Worm (Caenorhabditis elegans) whole organism, early embryonic: Measurements from ENCODE around the gene C14C10.1.

ENCODE experiments used
- B0310.2 ChIP-seq: sonication (generic microtip); optimal IDR thresholded peaks from 2 replicates; lab custom pipeline; 2016; ENCODE audit warnings: mild to moderate bottlenecking, missing genetic modification characterization, missing compliant biosample characterization
- F13C5.2 ChIP-seq: sonication (generic microtip); optimal IDR thresholded peaks from 2 replicates; lab custom pipeline; 2017; ENCODE audit warnings: mild to moderate bottlenecking, missing genetic modification characterization, inconsistent platforms, missing compliant biosample characterization
- aly-1 ChIP-seq: sonication (generic microtip); optimal IDR thresholded peaks from 2 replicates; lab custom pipeline; 2016; ENCODE audit warnings: missing genetic modification characterization, missing compliant biosample characterization
- ama-1 ChIP-seq: fragments of 150-350 bp; optimal IDR thresholded peaks from 2 replicates; lab custom pipeline; 2014
- flt-1 ChIP-seq: fragments of 200-800 bp; sonication (Bioruptor generic); IDR thresholded peaks from 2 replicates; pipeline ENCODE4 v1.3.6; 2022; ENCODE audit warnings: missing genetic modification characterization, missing compliant biosample characterization
- hmg-4 ChIP-seq: fragments of 200-800 bp; sonication (Bioruptor generic); optimal IDR thresholded peaks from 2 replicates; lab custom pipeline; 2018; ENCODE audit warnings: mild to moderate bottlenecking, missing genetic modification characterization, missing compliant biosample characterization
- sea-1 ChIP-seq: fragments of 200-800 bp; sonication (Bioruptor generic); conservative IDR thresholded peaks from 2 replicates; pipeline ENCODE4 v1.3.6; 2022; ENCODE audit warnings: missing genetic modification characterization, missing compliant biosample characterization
- tbx-11 ChIP-seq: fragments of 200-800 bp; sonication (Bioruptor generic); IDR thresholded peaks from 2 replicates; pipeline ENCODE4 v1.3.6; 2022; ENCODE audit warnings: missing genetic modification characterization, missing compliant biosample characterization
- tbx-37 ChIP-seq: fragments of 200-800 bp; sonication (Bioruptor generic); conservative IDR thresholded peaks from 2 replicates; pipeline ENCODE4 v1.3.6; 2022; ENCODE audit warnings: missing genetic modification reagents, missing genetic modification characterization, missing compliant biosample characterization
- tra-4 ChIP-seq: sonication (generic microtip); optimal IDR thresholded peaks from 2 replicates; lab custom pipeline; 2017; ENCODE audit warnings: missing genetic modification characterization, missing compliant biosample characterization

- TF ChIP-seq F13C5.2 (tag; lab: Kevin White, UChicago) (no peak), ama-1 (no peak), hmg-4 (GFP tag; lab: Kevin White, UChicago) (no peak), aly-1 (no peak), tbx-11 (GFP tag; lab: Robert Waterston, UW) (no peak), B0310.2 (tag; lab: Kevin White, UChicago) (no peak), flt-1 (GFP tag; lab: Robert Waterston, UW) (no peak), tbx-37 (no peak), tra-4 (tag; lab: Kevin White, UChicago) (no peak), sea-1 (no peak)
Observed at ce11 chrV:12552671-12553212, 35.4 kb upstream of the C14C10.1 start, which contains the start of gene F45D3.4.
